Fruit fly (Drosophila melanogaster): ENCODE results near the gene Aduk.
A peak's percentile ranks its signal among the peaks of the same experiment; 100 is the strongest.

DNA sequence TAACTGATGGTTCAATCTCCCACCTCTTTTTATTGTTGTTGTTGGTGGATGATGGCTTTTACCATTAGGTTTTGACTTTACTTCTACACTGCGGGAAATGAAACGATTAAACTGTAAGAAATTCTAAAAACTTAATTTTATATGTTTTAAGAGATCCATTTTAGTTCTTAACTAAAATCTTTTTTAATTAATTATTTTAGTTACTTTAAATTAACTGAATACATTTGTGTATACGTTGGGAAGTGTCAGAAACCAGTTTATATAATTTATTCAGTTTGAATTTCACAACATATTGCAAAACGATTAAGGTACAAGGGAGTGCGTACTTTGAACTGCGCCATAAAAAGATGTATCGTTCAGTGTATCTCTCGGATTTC lies 18.8 kb upstream of the Aduk start:
- TF ChIP-seq CG6276 (GFP tag; optimal IDR thresholded peaks at IDR 0.05) = peak; percentile 92
- TF ChIP-seq CG16779 (tag; optimal IDR thresholded peaks at IDR 0.05) = peak; percentile 80
- peak; percentile 87 for TF ChIP-seq CG3032 (tag; optimal IDR thresholded peaks at IDR 0.05)
- no peak for TF ChIP-seq CG6163 (GFP tag; IDR thresholded peaks at IDR 0.05)
- TF ChIP-seq Sox15 (GFP tag; optimal IDR thresholded peaks at IDR 0.05) = peak; percentile 64
- TF ChIP-seq Hr39 (GFP tag; optimal IDR thresholded peaks at IDR 0.05) = peak; percentile 71
- peak in 1 of 2 experiments; percentile 93 for TF ChIP-seq salr (GFP tag; optimal IDR thresholded peaks at IDR 0.05)
- peak; percentile 81 for TF ChIP-seq pdm3 (GFP tag; optimal IDR thresholded peaks at IDR 0.05)
- peak; percentile 66 to 80 for TF ChIP-seq ss (GFP tag; optimal IDR thresholded peaks at IDR 0.05)
- TF ChIP-seq esn (GFP tag; optimal IDR thresholded peaks at IDR 0.05) = peak; percentile 91
